Worm (Caenorhabditis elegans): ENCODE results near the gene sago-1.

The sago-1 gene

DNA sequence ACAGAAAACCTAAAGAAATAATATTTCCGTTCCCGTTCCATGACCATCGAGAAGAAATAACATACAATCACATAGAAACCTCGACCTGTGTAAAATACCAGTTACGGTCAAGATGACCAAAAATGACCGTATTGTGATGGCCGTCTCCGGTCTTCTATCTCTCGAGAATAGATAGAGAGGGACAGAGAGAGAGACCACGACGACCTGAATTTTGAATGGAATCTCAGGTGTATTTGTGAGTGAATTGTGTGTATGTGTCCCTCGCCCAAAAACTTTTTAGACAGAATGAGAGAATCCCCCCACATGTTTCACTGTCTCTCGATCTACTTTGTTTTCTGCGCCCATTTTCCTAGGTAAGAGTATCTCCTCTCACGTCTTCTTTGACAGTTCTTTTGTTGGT is 51.2 kb downstream of the sago-1 start:
- peak; percentile 31 for TF ChIP-seq nhr-25 (tag; optimal IDR thresholded peaks at IDR 0.05)
- no peak for TF ChIP-seq alr-1 (tag; optimal IDR thresholded peaks at IDR 0.05)
- peak; percentile 55 for TF ChIP-seq blmp-1 (tag; optimal IDR thresholded peaks at IDR 0.05; ENCODE audit: insufficient read depth)

DNA sequence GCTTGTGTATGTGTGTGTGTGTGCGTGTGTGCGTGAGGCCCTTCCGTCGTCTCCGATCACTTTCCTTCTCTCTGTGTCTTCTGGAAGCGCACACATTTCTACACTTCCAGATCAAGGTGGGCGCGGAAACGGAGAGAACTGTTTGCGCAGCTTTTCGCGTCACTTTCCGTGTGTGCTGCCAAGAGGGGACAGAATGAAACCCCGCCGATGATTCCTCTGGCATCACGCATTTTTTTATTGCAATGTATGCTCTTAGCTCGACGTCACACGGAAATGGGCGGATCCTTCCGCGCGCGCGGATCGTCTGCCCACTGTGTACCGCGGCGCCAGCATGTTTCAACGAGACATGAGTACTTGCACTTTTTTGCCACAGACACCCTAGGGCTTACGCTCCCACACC is 51.8 kb downstream of the sago-1 start:
- no peak for TF ChIP-seq crh-2 (tag; optimal IDR thresholded peaks at IDR 0.05)
- no peak for TF ChIP-seq unc-62 (GFP tag; optimal IDR thresholded peaks at IDR 0.05)
- TF ChIP-seq ceh-16 (tag; optimal IDR thresholded peaks at IDR 0.05): no peak
- TF ChIP-seq lin-11 (tag; optimal IDR thresholded peaks at IDR 0.05): no peak
- TF ChIP-seq fos-1 (tag; optimal IDR thresholded peaks at IDR 0.05): no peak
- peak; percentile 82 for TF ChIP-seq F13H6.1 (tag; optimal IDR thresholded peaks at IDR 0.05)

DNA sequence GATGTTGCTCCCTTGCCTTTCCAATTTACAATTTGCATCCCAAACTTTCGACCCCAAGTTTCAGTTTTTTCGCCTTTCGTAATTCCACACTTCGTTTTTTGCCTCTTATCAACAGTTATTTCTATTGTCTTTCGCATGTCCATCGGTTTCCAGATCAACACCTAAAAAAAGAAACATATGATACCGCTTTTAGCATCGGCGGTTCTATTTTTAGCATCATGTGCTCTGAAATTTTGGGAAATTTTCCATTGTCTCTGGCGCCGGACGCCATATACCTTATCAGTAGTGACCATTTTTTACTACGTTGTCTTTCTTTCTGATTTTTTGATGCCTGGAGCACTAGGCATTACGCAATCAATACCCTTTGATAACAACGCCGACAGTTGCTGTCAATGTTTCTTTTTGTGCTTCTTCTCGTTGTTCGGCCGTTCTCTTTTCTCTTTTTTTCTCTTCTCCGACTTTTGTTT is 52.4 kb downstream of the sago-1 start, which contains the start of gene bcl-11:
TSS of gene bcl-11 (plus strand) at position 51 of the 467 bp plus-strand sequence.
- peak; percentile 86 for TF ChIP-seq F13H6.1 (tag; optimal IDR thresholded peaks at IDR 0.05)
- TF ChIP-seq ztf-1 (GFP tag; conservative IDR thresholded peaks at IDR 0.05): no peak
- peak; percentile 27 for TF ChIP-seq gmeb-1 (tag; optimal IDR thresholded peaks at IDR 0.05)
- peak; percentile 19 for TF ChIP-seq sma-9 (GFP tag; optimal IDR thresholded peaks at IDR 0.05)
- TF ChIP-seq sma-9 (tag; optimal IDR thresholded peaks at IDR 0.05): no peak
- no peak for TF ChIP-seq mab-5 (tag; optimal IDR thresholded peaks at IDR 0.05)
- TF ChIP-seq skn-1 (tag; optimal IDR thresholded peaks at IDR 0.05): no peak
- no peak for TF ChIP-seq nhr-12 (tag; optimal IDR thresholded peaks at IDR 0.05)
- no peak for TF ChIP-seq ztf-11 (tag; optimal IDR thresholded peaks at IDR 0.05)
- TF ChIP-seq sem-4 (tag; optimal IDR thresholded peaks at IDR 0.05): no peak
- no peak for TF ChIP-seq nhr-77 (tag; optimal IDR thresholded peaks at IDR 0.05)
- no peak for TF ChIP-seq nhr-237 (tag; optimal IDR thresholded peaks at IDR 0.05)
- no peak for TF ChIP-seq blmp-1 (tag; optimal IDR thresholded peaks at IDR 0.05; ENCODE audit: insufficient read depth)
- peak; percentile 94 for TF ChIP-seq Y55F3AM.14 (GFP tag; optimal IDR thresholded peaks at IDR 0.05)
- no peak for TF ChIP-seq zag-1 (tag; optimal IDR thresholded peaks at IDR 0.05)
- TF ChIP-seq ZK546.5 (tag; optimal IDR thresholded peaks at IDR 0.05): no peak
- no peak for TF ChIP-seq sma-3 (GFP tag; optimal IDR thresholded peaks at IDR 0.05)
- TF ChIP-seq fos-1 (tag; optimal IDR thresholded peaks at IDR 0.05): peak; percentile 40
- TF ChIP-seq nhr-11 (tag; optimal IDR thresholded peaks at IDR 0.05): no peak
- TF ChIP-seq nhr-25 (tag; optimal IDR thresholded peaks at IDR 0.05): no peak
- no peak for TF ChIP-seq nhr-6 (tag; optimal IDR thresholded peaks at IDR 0.05)
- peak; percentile 1 for TF ChIP-seq nhr-129 (tag; optimal IDR thresholded peaks at IDR 0.05)
- TF ChIP-seq ceh-16 (tag; optimal IDR thresholded peaks at IDR 0.05): no peak
- no peak for TF ChIP-seq R02D3.7 (tag; optimal IDR thresholded peaks at IDR 0.05)
- no peak for TF ChIP-seq mdl-1 (tag; optimal IDR thresholded peaks at IDR 0.05)
- no peak for TF ChIP-seq aly-2 (tag; optimal IDR thresholded peaks at IDR 0.05)
- no peak for TF ChIP-seq lin-11 (tag; optimal IDR thresholded peaks at IDR 0.05)
- TF ChIP-seq elt-3 (tag; optimal IDR thresholded peaks at IDR 0.05): no peak

DNA sequence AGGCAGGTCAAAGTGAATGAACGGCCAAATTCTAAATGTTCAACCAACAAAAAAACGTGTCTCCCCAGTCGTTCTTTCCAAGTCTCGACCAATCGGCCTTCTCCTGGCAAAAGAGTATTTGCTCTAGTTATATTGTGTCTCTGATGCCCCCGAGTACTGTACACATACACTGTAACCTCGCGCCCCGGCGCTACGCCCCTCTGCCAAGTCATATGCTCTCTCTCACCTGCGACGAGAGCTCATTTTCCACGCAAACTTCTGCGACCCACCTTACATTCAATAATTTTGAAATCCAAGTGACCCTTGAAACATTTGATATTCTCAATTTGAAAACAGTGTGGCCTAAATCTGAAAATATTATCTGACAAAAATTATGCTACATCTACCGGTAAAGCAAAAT is 53.7 kb downstream of the sago-1 start:
- no peak for TF ChIP-seq sem-4 (tag; optimal IDR thresholded peaks at IDR 0.05)
- no peak for TF ChIP-seq gmeb-1 (tag; optimal IDR thresholded peaks at IDR 0.05)
- TF ChIP-seq C34F6.9 (tag; optimal IDR thresholded peaks at IDR 0.05): no peak
- no peak for TF ChIP-seq elt-1 (tag; optimal IDR thresholded peaks at IDR 0.05)
- TF ChIP-seq F13H6.1 (tag; optimal IDR thresholded peaks at IDR 0.05): peak; percentile 83
- peak; percentile 14 for TF ChIP-seq nhr-129 (tag; optimal IDR thresholded peaks at IDR 0.05)
- no peak for TF ChIP-seq unc-39 (tag; optimal IDR thresholded peaks at IDR 0.05)

Data from whole organism, L2 larva.